Worm (Caenorhabditis elegans): Measurements from ENCODE around the gene C05G5.5.
A peak's percentile ranks its signal among the peaks of the same experiment; 100 is the strongest.

C05G5.5 gene

ce11 chrX:14805746-14806145, 44.8 kb upstream of the C05G5.5 start:
- TF ChIP-seq snpc-4 (GFP tag; optimal IDR thresholded peaks at IDR 0.05) (no peak), snpc-4 (tag; optimal IDR thresholded peaks at IDR 0.05) (peak in 2 of 4 experiments; percentile 57 to 71), F39B2.1 (GFP tag; IDR thresholded peaks at IDR 0.05) (no peak)

- TF ChIP-seq sptf-2 (GFP tag; optimal IDR thresholded peaks at IDR 0.05), result peak; percentile 74
- peak; percentile 83 for TF ChIP-seq him-1 (tag; optimal IDR thresholded peaks at IDR 0.05)
- peak; percentile 3 for TF ChIP-seq mes-4 (tag; optimal IDR thresholded peaks at IDR 0.05)
- peak; percentile 19 for TF ChIP-seq madf-10 (tag; optimal IDR thresholded peaks at IDR 0.05)
- TF ChIP-seq snpc-3.4 (tag; optimal IDR thresholded peaks at IDR 0.05), result peak; percentile 84
- peak; percentile 4 for TF ChIP-seq lsl-1 (GFP tag; optimal IDR thresholded peaks at IDR 0.05)
- TF ChIP-seq ztf-28 (GFP tag; IDR thresholded peaks at IDR 0.05), result 0 out of 2 replicates have a peak, but pooled peaks have one; percentile 79
- TF ChIP-seq somi-1 (GFP tag; optimal IDR thresholded peaks at IDR 0.05), result peak; percentile 9
- TF ChIP-seq pbrm-1 (GFP tag; IDR thresholded peaks at IDR 0.05), result peak; percentile 77
- no peak for TF ChIP-seq unc-130 (GFP tag; optimal IDR thresholded peaks at IDR 0.05)
- no peak for TF ChIP-seq dpff-1 (tag; optimal IDR thresholded peaks at IDR 0.05)
- no peak for TF ChIP-seq C17E4.6 (GFP tag; IDR thresholded peaks at IDR 0.05)
- no peak; the same call in 1 of the 2 replicates for TF ChIP-seq mcd-1 (GFP tag; IDR thresholded peaks at IDR 0.05)
- TF ChIP-seq ama-1 (optimal IDR thresholded peaks at IDR 0.05), result no peak
- TF ChIP-seq ama-1 (GFP tag; optimal IDR thresholded peaks at IDR 0.05), result peak; percentile 34 to 64
- TF ChIP-seq hsf-1 (GFP tag; IDR thresholded peaks at IDR 0.05), result no peak
- 0 out of 2 replicates have a peak, but pooled peaks have one; percentile 42 for TF ChIP-seq Y79H2A.3 (GFP tag; conservative IDR thresholded peaks at IDR 0.05)
- TF ChIP-seq cebp-2 (GFP tag; IDR thresholded peaks at IDR 0.05), result 0 out of 2 replicates have a peak, but pooled peaks have one; percentile 81
- TF ChIP-seq lin-26 (GFP tag; IDR thresholded peaks at IDR 0.05), result peak; percentile 95; the same call in 1 of the 2 replicates
- TF ChIP-seq B0019.2 (GFP tag; conservative IDR thresholded peaks at IDR 0.05), result no peak
- peak; percentile 59 for TF ChIP-seq snpc-1.1 (tag; optimal IDR thresholded peaks at IDR 0.05; ENCODE audit: insufficient read depth)
- TF ChIP-seq ztf-18 (tag; optimal IDR thresholded peaks at IDR 0.05), result peak; percentile 67
- TF ChIP-seq akir-1 (GFP tag; optimal IDR thresholded peaks at IDR 0.05), result peak; percentile 65
- TF ChIP-seq atf-7 (tag; optimal IDR thresholded peaks at IDR 0.05), result peak; percentile 35
- peak; percentile 87 for TF ChIP-seq die-1 (tag; optimal IDR thresholded peaks at IDR 0.05)
- peak; percentile 50; the same call in 1 of the 2 replicates for TF ChIP-seq attf-6 (GFP tag; IDR thresholded peaks at IDR 0.05)
- TF ChIP-seq let-607 (tag; optimal IDR thresholded peaks at IDR 0.05), result peak in 1 of 2 experiments; percentile 59
- peak; percentile 80 for TF ChIP-seq hmg-20 (GFP tag; IDR thresholded peaks at IDR 0.05)
- 0 out of 2 replicates have a peak, but pooled peaks have one; percentile 33 for TF ChIP-seq aptf-3 (GFP tag; IDR thresholded peaks at IDR 0.05)
- TF ChIP-seq ztf-26 (tag; optimal IDR thresholded peaks at IDR 0.05), result peak; percentile 42
- no peak for TF ChIP-seq dox-1 (GFP tag; IDR thresholded peaks at IDR 0.05)
- 0 out of 2 replicates have a peak, but pooled peaks have one; percentile 58 for TF ChIP-seq bed-1 (GFP tag; IDR thresholded peaks at IDR 0.05)
- TF ChIP-seq rec-8 (tag; optimal IDR thresholded peaks at IDR 0.05), result peak; percentile 70 to 74
- no peak for TF ChIP-seq pha-4 (tag; optimal IDR thresholded peaks at IDR 0.05)
- no peak for TF ChIP-seq nhr-27 (tag; optimal IDR thresholded peaks at IDR 0.05)
- TF ChIP-seq rpc-1 (optimal IDR thresholded peaks at IDR 0.05), result peak; percentile 87
- TF ChIP-seq rpc-1 (tag; optimal IDR thresholded peaks at IDR 0.05), result peak; percentile 96
- TF ChIP-seq ztf-25 (GFP tag; IDR thresholded peaks at IDR 0.05), result peak; percentile 79; the same call in 1 of the 2 replicates
- no peak for TF ChIP-seq K12H6.12 (tag; optimal IDR thresholded peaks at IDR 0.05)
- TF ChIP-seq snpc-4 (GFP tag; optimal IDR thresholded peaks at IDR 0.05), result peak; percentile 81
- TF ChIP-seq snpc-4 (tag; optimal IDR thresholded peaks at IDR 0.05), result peak in 2 of 4 experiments; percentile 64 to 78
- no peak for TF ChIP-seq ztf-6 (GFP tag; IDR thresholded peaks at IDR 0.05)
- TF ChIP-seq hrde-1 (tag; optimal IDR thresholded peaks at IDR 0.05; ENCODE audit: borderline replicate concordance), result peak; percentile 55
- TF ChIP-seq chd-7 (tag; optimal IDR thresholded peaks at IDR 0.05), result peak; percentile 66
- peak; percentile 69 for TF ChIP-seq mxl-1 (tag; optimal IDR thresholded peaks at IDR 0.05)
These were observed 43.8 kb upstream of the C05G5.5 start for ce11 chrX:14804706-14805105.
